Worm (Caenorhabditis elegans) whole organism, late embryonic: ENCODE data around the gene Y43F8C.9.

Source experiments
- ceh-24 ChIP-seq: sonication (generic microtip); optimal IDR thresholded peaks from 2 replicates; lab custom pipeline; 2016; ENCODE audit warnings: mild to moderate bottlenecking, missing genetic modification characterization, missing compliant biosample characterization
- ceh-31 ChIP-seq: sonication (generic microtip); optimal IDR thresholded peaks from 2 replicates; lab custom pipeline; 2016; ENCODE audit warnings: missing genetic modification characterization, missing compliant biosample characterization
- ets-4 ChIP-seq: sonication (generic microtip); optimal IDR thresholded peaks from 2 replicates; lab custom pipeline; 2016; ENCODE audit warnings: missing genetic modification characterization, missing compliant biosample characterization
- hlh-15 ChIP-seq: sonication (generic microtip); optimal IDR thresholded peaks from 2 replicates; lab custom pipeline; 2016; ENCODE audit warnings: missing genetic modification characterization, missing compliant biosample characterization
- nhr-11 ChIP-seq: fragments of 150-350 bp; optimal IDR thresholded peaks from 2 replicates; lab custom pipeline; 2014; ENCODE audit warnings: missing biosample characterization, missing genetic modification characterization
- pax-1 ChIP-seq: fragments of 150-350 bp; optimal IDR thresholded peaks from 2 replicates; lab custom pipeline; 2014; ENCODE audit warnings: missing biosample characterization, missing genetic modification characterization
- pqm-1 ChIP-seq: sonication (generic microtip); optimal IDR thresholded peaks from 2 replicates; lab custom pipeline; 2016; ENCODE audit warnings: missing genetic modification characterization, missing compliant biosample characterization
- tbx-2 ChIP-seq: sonication (generic microtip); optimal IDR thresholded peaks from 2 replicates; lab custom pipeline; 2016; ENCODE audit warnings: missing genetic modification characterization, missing compliant biosample characterization
- zip-5 ChIP-seq: sonication (generic microtip); optimal IDR thresholded peaks from 2 replicates; lab custom pipeline; 2016; ENCODE audit warnings: missing genetic modification characterization, missing compliant biosample characterization

DNA sequence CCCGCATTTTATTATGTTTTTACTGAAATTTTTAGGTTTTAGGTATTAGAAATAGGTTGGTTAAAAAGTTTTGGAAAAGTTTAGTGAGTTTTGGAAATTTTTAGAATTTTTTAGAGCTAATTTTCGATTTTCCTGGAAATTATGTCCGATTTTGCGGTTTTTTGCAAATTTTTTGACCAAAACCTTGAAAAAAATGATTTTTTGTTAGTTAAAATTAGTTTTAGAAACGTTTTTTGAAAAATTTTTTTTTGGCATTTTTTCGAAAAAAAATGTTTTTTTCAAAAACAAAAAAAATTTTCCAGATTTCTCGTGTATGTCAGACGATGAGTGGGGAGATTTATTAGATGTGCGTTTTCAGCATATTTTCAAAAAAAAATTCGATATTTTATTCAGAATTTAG, 21.2 kb upstream of the Y43F8C.9 start, which contains the start of gene dyf-19:
- TF ChIP-seq pax-1 (no peak), ceh-24 (tag; lab: Kevin White, UChicago) (no peak), nhr-11 (no peak), tbx-2 (tag; lab: Kevin White, UChicago) (no peak), ceh-31 (no peak), ets-4 (tag; lab: Kevin White, UChicago) (no peak), pqm-1 (no peak), hlh-15 (no peak), zip-5 (tag; lab: Kevin White, UChicago) (no peak)
